Worm (Caenorhabditis elegans): Measurements from ENCODE around the gene dcn-1.

dcn-1 gene

ce11 chrIII:4356384-4356783 is 42.7 kb downstream of the dcn-1 start, which contains the start of gene mnp-1:
TSS of gene mnp-1 (plus strand) at chrIII:4356594.
- TF ChIP-seq elt-3 (tag; optimal IDR thresholded peaks at IDR 0.05) (no peak), ceh-82 (tag; optimal IDR thresholded peaks at IDR 0.05) (no peak), ztf-4 (tag; optimal IDR thresholded peaks at IDR 0.05) (no peak), mdl-1 (tag; optimal IDR thresholded peaks at IDR 0.05) (no peak), nhr-12 (tag; optimal IDR thresholded peaks at IDR 0.05) (no peak), lin-13 (GFP tag; optimal IDR thresholded peaks at IDR 0.05) (no peak), snpc-4 (tag; optimal IDR thresholded peaks at IDR 0.05) (no peak), mab-5 (tag; optimal IDR thresholded peaks at IDR 0.05) (no peak), crh-2 (tag; optimal IDR thresholded peaks at IDR 0.05) (no peak), lin-11 (tag; optimal IDR thresholded peaks at IDR 0.05) (no peak), alr-1 (tag; optimal IDR thresholded peaks at IDR 0.05) (no peak)

ce11 chrIII:4357438-4357837 is 43.7 kb downstream of the dcn-1 start:
- TF ChIP-seq nhr-129 (tag; optimal IDR thresholded peaks at IDR 0.05) (peak; percentile 22), zag-1 (tag; optimal IDR thresholded peaks at IDR 0.05) (no peak), nhr-11 (tag; optimal IDR thresholded peaks at IDR 0.05) (no peak), fos-1 (tag; optimal IDR thresholded peaks at IDR 0.05) (peak; percentile 78), ZK546.5 (tag; optimal IDR thresholded peaks at IDR 0.05) (no peak), snpc-4 (tag; optimal IDR thresholded peaks at IDR 0.05) (no peak), nhr-25 (tag; optimal IDR thresholded peaks at IDR 0.05) (no peak), dmd-4 (tag; optimal IDR thresholded peaks at IDR 0.05) (no peak), ama-1 (optimal IDR thresholded peaks at IDR 0.05) (no peak), nhr-21 (tag; optimal IDR thresholded peaks at IDR 0.05) (no peak), Y55F3AM.14 (GFP tag; optimal IDR thresholded peaks at IDR 0.05) (no peak)

ce11 chrIII:4358345-4358744 is 44.6 kb downstream of the dcn-1 start:
- TF ChIP-seq crh-2 (tag; optimal IDR thresholded peaks at IDR 0.05) (no peak), sma-9 (GFP tag; optimal IDR thresholded peaks at IDR 0.05) (peak; percentile 3), sma-9 (tag; optimal IDR thresholded peaks at IDR 0.05) (no peak), F13H6.1 (tag; optimal IDR thresholded peaks at IDR 0.05) (peak; percentile 45), ztf-1 (GFP tag; conservative IDR thresholded peaks at IDR 0.05) (no peak), mab-5 (tag; optimal IDR thresholded peaks at IDR 0.05) (peak; percentile 49), elt-3 (tag; optimal IDR thresholded peaks at IDR 0.05) (no peak), lsy-2 (tag; optimal IDR thresholded peaks at IDR 0.05) (peak in 1 of 2 experiments; percentile 15), ama-1 (optimal IDR thresholded peaks at IDR 0.05) (no peak)

ce11 chrIII:4359208-4359607 is 45.5 kb downstream of the dcn-1 start:
- TF ChIP-seq zag-1 (tag; optimal IDR thresholded peaks at IDR 0.05) (no peak), ZK546.5 (tag; optimal IDR thresholded peaks at IDR 0.05) (no peak), crh-2 (tag; optimal IDR thresholded peaks at IDR 0.05) (no peak), lsy-2 (tag; optimal IDR thresholded peaks at IDR 0.05) (peak in 1 of 2 experiments; percentile 2)

ce11 chrIII:4359900-4360299 is 46.2 kb downstream of the dcn-1 start:
- TF ChIP-seq nhr-77 (tag; optimal IDR thresholded peaks at IDR 0.05) (no peak), nhr-6 (tag; optimal IDR thresholded peaks at IDR 0.05) (no peak), mbf-1 (tag; optimal IDR thresholded peaks at IDR 0.05) (no peak), lin-39 (tag; optimal IDR thresholded peaks at IDR 0.05) (no peak), sma-9 (GFP tag; optimal IDR thresholded peaks at IDR 0.05) (no peak), sma-9 (tag; optimal IDR thresholded peaks at IDR 0.05) (no peak), crh-2 (tag; optimal IDR thresholded peaks at IDR 0.05) (no peak), lin-11 (tag; optimal IDR thresholded peaks at IDR 0.05) (no peak), R02D3.7 (tag; optimal IDR thresholded peaks at IDR 0.05) (no peak), ztf-1 (GFP tag; conservative IDR thresholded peaks at IDR 0.05) (no peak), dmd-4 (tag; optimal IDR thresholded peaks at IDR 0.05) (no peak), F13H6.1 (tag; optimal IDR thresholded peaks at IDR 0.05) (no peak), nhr-237 (tag; optimal IDR thresholded peaks at IDR 0.05) (no peak), sem-4 (tag; optimal IDR thresholded peaks at IDR 0.05) (no peak), ztf-11 (tag; optimal IDR thresholded peaks at IDR 0.05) (no peak), nhr-129 (tag; optimal IDR thresholded peaks at IDR 0.05) (no peak)

ce11 chrIII:4362332-4362731 is 48.6 kb downstream of the dcn-1 start:
- TF ChIP-seq ztf-1 (GFP tag; conservative IDR thresholded peaks at IDR 0.05) (no peak), fos-1 (tag; optimal IDR thresholded peaks at IDR 0.05) (peak; percentile 28), sma-3 (GFP tag; optimal IDR thresholded peaks at IDR 0.05) (peak; percentile 31), F13H6.1 (tag; optimal IDR thresholded peaks at IDR 0.05) (peak; percentile 17)

All from whole organism, L2 larva.